Fruit fly (Drosophila melanogaster) whole organism, embryonic: ENCODE results near the gene Pbgs.

Experiments used
- Atf6 ChIP-seq: fragments of 200-800 bp; sonication (Bioruptor generic); IDR thresholded peaks from 2 replicates; pipeline ENCODE4 v1.3.6; 2022; ENCODE audit warnings: missing biosample characterization, missing genetic modification characterization
- Bgb ChIP-seq: fragments of 200-800 bp; sonication (Bioruptor generic); IDR thresholded peaks from 2 replicates; pipeline ENCODE4 v1.3.6; 2022; ENCODE audit warnings: missing biosample characterization, missing genetic modification characterization; ENCODE audit not compliant: partially characterized antibody
- CG10543 ChIP-seq: fragments of 200-800 bp; sonication (Bioruptor generic); optimal IDR thresholded peaks from 3 replicates; lab custom pipeline; 2017; ENCODE audit warnings: missing biosample characterization, mild to moderate bottlenecking, missing genetic modification characterization, moderate library complexity
- CG14014 ChIP-seq: fragments of 200-800 bp; sonication (Bioruptor generic); IDR thresholded peaks from 2 replicates; pipeline ENCODE4 v1.3.6; 2022; ENCODE audit warnings: missing biosample characterization, missing genetic modification characterization
- CG18476 ChIP-seq: fragments of 200-800 bp; sonication (Bioruptor generic); optimal IDR thresholded peaks from 2 replicates; lab custom pipeline; 2016; ENCODE audit warnings: missing biosample characterization, mild to moderate bottlenecking, missing genetic modification characterization
- CG18619 ChIP-seq: fragments of 200-800 bp; sonication (Bioruptor generic); optimal IDR thresholded peaks from 3 replicates; lab custom pipeline; 2017; ENCODE audit warnings: missing biosample characterization, mild to moderate bottlenecking, missing genetic modification characterization
- CG32532 ChIP-seq: fragments of 200-800 bp; sonication (Bioruptor generic); IDR thresholded peaks from 2 replicates; pipeline ENCODE4 v1.3.6; 2022; ENCODE audit warnings: missing biosample characterization, missing genetic modification characterization
- CG32767 ChIP-seq: fragments of 200-800 bp; sonication (Bioruptor generic); IDR thresholded peaks from 2 replicates; pipeline ENCODE4 v1.3.6; 2022; ENCODE audit warnings: missing biosample characterization, missing genetic modification characterization
- CG34376 ChIP-seq: fragments of 200-800 bp; sonication (Bioruptor generic); optimal IDR thresholded peaks from 2 replicates; lab custom pipeline; 2018; ENCODE audit warnings: missing biosample characterization, mild to moderate bottlenecking, missing genetic modification characterization
- CG6175 ChIP-seq: fragments of 200-800 bp; sonication (Bioruptor generic); IDR thresholded peaks from 3 replicates; pipeline ENCODE4 v1.3.6; 2022; ENCODE audit warnings: missing biosample characterization, missing genetic modification characterization
- CG8281 ChIP-seq: fragments of 200-800 bp; sonication (Bioruptor generic); optimal IDR thresholded peaks from 2 replicates; lab custom pipeline; 2018; ENCODE audit warnings: missing biosample characterization, mild to moderate bottlenecking, missing genetic modification characterization, moderate library complexity
- CG8290 ChIP-seq, 3 experiments: fragments of 200-800 bp; sonication (Bioruptor generic); optimal IDR thresholded peaks; 2 replicates each; lab custom pipeline; 2016 to 2019; ENCODE audit warnings: missing biosample characterization in 3 of 3, missing genetic modification characterization in 3 of 3, mild to moderate bottlenecking in 2 of 3, moderate library complexity in 1 of 3
- D19A ChIP-seq: fragments of 200-800 bp; optimal IDR thresholded peaks from 3 replicates; lab custom pipeline; 2019; ENCODE audit warnings: missing biosample characterization, mild to moderate bottlenecking, missing genetic modification characterization, moderate library complexity
- Drgx ChIP-seq: fragments of 200-800 bp; sonication (Bioruptor generic); IDR thresholded peaks from 2 replicates; pipeline ENCODE4 v1.3.6; 2022; ENCODE audit warnings: missing biosample characterization, missing genetic modification characterization
- Ets65A ChIP-seq: fragments of 200-800 bp; sonication (Bioruptor generic); peaks from one replicate; lab custom pipeline; 2016; ENCODE audit warnings: missing biosample characterization, missing genetic modification characterization
- GATAe ChIP-seq: fragments of 200-800 bp; sonication (Bioruptor generic); conservative IDR thresholded peaks from 2 replicates; pipeline ENCODE4 v1.3.6; 2022; ENCODE audit warnings: missing biosample characterization, missing genetic modification characterization
- HmgZ ChIP-seq: fragments of 200-800 bp; sonication (Bioruptor generic); optimal IDR thresholded peaks from 2 replicates; lab custom pipeline; 2018; ENCODE audit warnings: missing biosample characterization, mild to moderate bottlenecking, missing genetic modification characterization
- Hr78 ChIP-seq, 2 experiments: fragments of 200-800 bp in 1 of 2; fragments of >200 bp in 1 of 2; sonication (Bioruptor generic) in 1 of 2; optimal IDR thresholded peaks; 2 replicates each; lab custom pipeline; 2017 to 2019; ENCODE audit warnings: missing biosample characterization in 2 of 2, missing genetic modification characterization in 2 of 2, mild to moderate bottlenecking in 1 of 2, moderate library complexity in 1 of 2
- Med ChIP-seq: fragments of 200-800 bp; sonication (Bioruptor generic); peaks from one replicate; lab custom pipeline; 2016; ENCODE audit warnings: missing biosample characterization, missing genetic modification characterization, mild to moderate bottlenecking, inconsistent platforms, moderate library complexity
- NC2β ChIP-seq: fragments of 200-800 bp; sonication (Bioruptor generic); optimal IDR thresholded peaks from 2 replicates; lab custom pipeline; 2016; ENCODE audit warnings: missing biosample characterization, missing genetic modification characterization
- Rfx ChIP-seq: fragments of 200-800 bp; sonication (Bioruptor generic); IDR thresholded peaks from 2 replicates; pipeline ENCODE4 v1.3.6; 2022; ENCODE audit warnings: missing biosample characterization, missing genetic modification characterization
- chinmo ChIP-seq: fragments of 200-800 bp; sonication (Bioruptor generic); IDR thresholded peaks from 4 replicates; pipeline ENCODE4 v1.3.6; 2022; ENCODE audit warnings: missing biosample characterization, missing genetic modification characterization; ENCODE audit not compliant: partially characterized antibody
- corto ChIP-seq: fragments of 200-800 bp; sonication (Bioruptor generic); optimal IDR thresholded peaks from 2 replicates; lab custom pipeline; 2016; ENCODE audit warnings: missing biosample characterization, mild to moderate bottlenecking, missing genetic modification characterization, moderate library complexity
- crol ChIP-seq: fragments of 200-800 bp; sonication (Bioruptor generic); IDR thresholded peaks from 2 replicates; pipeline ENCODE4 v1.3.6; 2022; ENCODE audit warnings: missing biosample characterization, missing genetic modification characterization
- cwo ChIP-seq: fragments of 200-800 bp; sonication (Bioruptor generic); optimal IDR thresholded peaks from 3 replicates; lab custom pipeline; 2017; ENCODE audit warnings: missing biosample characterization, missing genetic modification characterization, mild to moderate bottlenecking, moderate library complexity, missing genetic modification reagents
- exex ChIP-seq: fragments of 200-800 bp; sonication (Bioruptor generic); optimal IDR thresholded peaks from 4 replicates; lab custom pipeline; 2018; ENCODE audit warnings: missing biosample characterization, mild to moderate bottlenecking, missing genetic modification characterization, moderate library complexity
- fu2 ChIP-seq: fragments of 200-800 bp; sonication (Bioruptor generic); optimal IDR thresholded peaks from 2 replicates; lab custom pipeline; 2016; ENCODE audit warnings: missing biosample characterization, missing genetic modification characterization
- grn ChIP-seq: fragments of 200-800 bp; sonication (Bioruptor generic); optimal IDR thresholded peaks from 3 replicates; lab custom pipeline; 2017; ENCODE audit warnings: missing biosample characterization, missing genetic modification characterization
- gt ChIP-seq: fragments of 200-800 bp; sonication (Bioruptor generic); IDR thresholded peaks from 2 replicates; pipeline ENCODE4 v1.3.6; 2022; ENCODE audit warnings: missing biosample characterization, missing genetic modification characterization
- lab ChIP-seq: fragments of 200-800 bp; sonication (Bioruptor generic); optimal IDR thresholded peaks from 3 replicates; lab custom pipeline; 2017; ENCODE audit warnings: missing biosample characterization, missing genetic modification characterization, mild to moderate bottlenecking, moderate library complexity, missing genetic modification reagents
- mirr ChIP-seq: fragments of 200-800 bp; sonication (Bioruptor generic); optimal IDR thresholded peaks from 3 replicates; lab custom pipeline; 2018; ENCODE audit warnings: missing biosample characterization, mild to moderate bottlenecking, missing genetic modification characterization
- onecut ChIP-seq: fragments of 200-800 bp; sonication (Bioruptor generic); IDR thresholded peaks from 2 replicates; pipeline ENCODE4 v1.3.6; 2022; ENCODE audit warnings: missing biosample characterization, missing genetic modification characterization
- sd ChIP-seq: fragments of 200-800 bp; sonication (Bioruptor generic); optimal IDR thresholded peaks from 3 replicates; lab custom pipeline; 2018; ENCODE audit warnings: missing biosample characterization, mild to moderate bottlenecking, missing genetic modification characterization, moderate library complexity
- sug ChIP-seq: fragments of 200-800 bp; optimal IDR thresholded peaks from 2 replicates; lab custom pipeline; 2019; ENCODE audit warnings: missing biosample characterization, mild to moderate bottlenecking, missing genetic modification characterization, moderate library complexity

Pbgs gene

dm6 chr3L:12265526-12266342 is 5.4 kb downstream of the Pbgs start (continued):
- TF ChIP-seq CG18619 (GFP tag; lab: Kevin White, UChicago) (no peak), exex (tag; lab: Kevin White, UChicago) (peak; percentile 31), Drgx (GFP tag; lab: Robert Waterston, UW) (peak; percentile 70)

dm6 chr3L:12258698-12259097 is 12.4 kb downstream of the Pbgs start:
- TF ChIP-seq onecut (GFP tag; lab: Robert Waterston, UW) (no peak), mirr (peak; percentile 84), Hr78 (GFP tag; optimal IDR thresholded peaks at IDR 0.05; lab: Kevin White, UChicago) (peak in 1 of 2 experiments; percentile 17), cwo (GFP tag; lab: Kevin White, UChicago) (no peak), gt (GFP tag; lab: Robert Waterston, UW) (no peak), corto (GFP tag; lab: Kevin White, UChicago) (no peak), Med (GFP tag; lab: Kevin White, UChicago) (peak; percentile 54), CG8290 (GFP tag; optimal IDR thresholded peaks at IDR 0.05; lab: Kevin White, UChicago) (no peak), CG8290 (tag; optimal IDR thresholded peaks at IDR 0.05; lab: Kevin White, UChicago) (peak in 1 of 2 experiments; percentile 43), CG6175 (GFP tag; lab: Robert Waterston, UW) (peak; percentile 74; the same call in 2 of the 3 replicates), grn (GFP tag; lab: Kevin White, UChicago) (peak; percentile 98), D19A (no peak), sug (tag; lab: Kevin White, UChicago) (peak; percentile 65), Rfx (0 out of 2 replicates have a peak, but pooled peaks have one; percentile 17), CG14014 (GFP tag; lab: Robert Waterston, UW) (0 out of 2 replicates have a peak, but pooled peaks have one; percentile 7), exex (tag; lab: Kevin White, UChicago) (peak; percentile 72), chinmo (0 out of 4 replicates have a peak, but pooled peaks have one; percentile 79), HmgZ (tag; lab: Kevin White, UChicago) (peak; percentile 40), sd (tag; lab: Kevin White, UChicago) (peak; percentile 97), lab (GFP tag; lab: Kevin White, UChicago) (peak; percentile 52), CG32532 (GFP tag; lab: Robert Waterston, UW) (0 out of 2 replicates have a peak, but pooled peaks have one; percentile 10), CG18476 (GFP tag; lab: Kevin White, UChicago) (no peak), Atf6 (peak; percentile 35), Bgb (GFP tag; lab: Robert Waterston, UW) (peak; percentile 25; the same call in 1 of the 2 replicates), CG10543 (GFP tag; lab: Kevin White, UChicago) (peak; percentile 55), crol (GFP tag; lab: Robert Waterston, UW) (peak; percentile 80), NC2β (GFP tag; lab: Kevin White, UChicago) (no peak), CG34376 (GFP tag; lab: Kevin White, UChicago) (peak; percentile 79), fu2 (no peak), GATAe (peak; percentile 91)

- TF ChIP-seq CG8281 (tag; lab: Kevin White, UChicago) (peak; percentile 87), CG32767 (GFP tag; lab: Robert Waterston, UW) (no peak), Ets65A (GFP tag; lab: Kevin White, UChicago) (peak; percentile 84)
Measured at dm6 chr3L:12227219-12227618, 43.9 kb downstream of the Pbgs start.
